Fruit fly (Drosophila melanogaster) whole organism, embryonic: ENCODE measurements around the gene CG3036.

ENCODE experiments used
- BtbVII ChIP-seq: fragments of 200-800 bp; sonication (Bioruptor generic); optimal IDR thresholded peaks from 3 replicates; lab custom pipeline; 2017; ENCODE audit warnings: missing biosample characterization, mild to moderate bottlenecking, missing genetic modification characterization
- CG10267 ChIP-seq: fragments of 200-800 bp; sonication (Bioruptor generic); optimal IDR thresholded peaks from 2 replicates; lab custom pipeline; 2018; ENCODE audit warnings: missing biosample characterization, mild to moderate bottlenecking, missing genetic modification characterization, moderate library complexity
- CG10274 ChIP-seq: fragments of 200-800 bp; sonication (Bioruptor generic); optimal IDR thresholded peaks from 3 replicates; lab custom pipeline; 2017; ENCODE audit warnings: missing biosample characterization, mild to moderate bottlenecking, missing genetic modification characterization
- CG11456 ChIP-seq: fragments of 200-800 bp; sonication (Bioruptor generic); IDR thresholded peaks from 3 replicates; pipeline ENCODE4 v1.3.6; 2022; ENCODE audit warnings: missing biosample characterization, missing genetic modification characterization
- CG11504 ChIP-seq: fragments of 200-800 bp; sonication (Bioruptor generic); optimal IDR thresholded peaks from 3 replicates; lab custom pipeline; 2019; ENCODE audit warnings: missing biosample characterization, mild to moderate bottlenecking, missing genetic modification characterization, moderate library complexity
- CG13624 ChIP-seq: fragments of 200-800 bp; sonication (Bioruptor generic); optimal IDR thresholded peaks from 2 replicates; lab custom pipeline; 2016; ENCODE audit warnings: missing biosample characterization, missing genetic modification characterization
- CG17328 ChIP-seq: fragments of 200-800 bp; sonication (Bioruptor generic); IDR thresholded peaks from 2 replicates; pipeline ENCODE4 v1.3.6; 2022; ENCODE audit warnings: missing biosample characterization, missing genetic modification characterization
- CG18011 ChIP-seq: fragments of 200-800 bp; sonication (Bioruptor generic); optimal IDR thresholded peaks from 2 replicates; lab custom pipeline; 2017; ENCODE audit warnings: missing biosample characterization, missing genetic modification characterization, mild to moderate bottlenecking, moderate library complexity, missing genotype
- CG18476 ChIP-seq: fragments of 200-800 bp; sonication (Bioruptor generic); optimal IDR thresholded peaks from 2 replicates; lab custom pipeline; 2016; ENCODE audit warnings: missing biosample characterization, mild to moderate bottlenecking, missing genetic modification characterization
- CG2116 ChIP-seq: fragments of 200-800 bp; sonication (Bioruptor generic); optimal IDR thresholded peaks from 3 replicates; lab custom pipeline; 2018; ENCODE audit warnings: missing biosample characterization, mild to moderate bottlenecking, missing genetic modification characterization
- CG2678 ChIP-seq: fragments of 200-800 bp; sonication (Bioruptor generic); optimal IDR thresholded peaks from 3 replicates; lab custom pipeline; 2019; ENCODE audit warnings: missing biosample characterization, mild to moderate bottlenecking, missing genetic modification characterization, moderate library complexity
- CG2875 ChIP-seq: fragments of 200-800 bp; sonication (Bioruptor generic); optimal IDR thresholded peaks from 2 replicates; lab custom pipeline; 2017; ENCODE audit warnings: missing biosample characterization, mild to moderate bottlenecking, missing genetic modification characterization, missing genetic modification reagents
- CG30403 ChIP-seq: fragments of 200-800 bp; sonication (Bioruptor generic); optimal IDR thresholded peaks from 3 replicates; lab custom pipeline; 2016; ENCODE audit warnings: missing biosample characterization, missing genetic modification characterization
- CG4360 ChIP-seq: fragments of 200-800 bp; sonication (Bioruptor generic); IDR thresholded peaks from 2 replicates; pipeline ENCODE4 v1.3.6; 2022; ENCODE audit warnings: missing biosample characterization, missing genetic modification characterization
- CG4424 ChIP-seq: fragments of 200-800 bp; sonication (Bioruptor generic); optimal IDR thresholded peaks from 3 replicates; lab custom pipeline; 2016; ENCODE audit warnings: missing biosample characterization, missing genetic modification characterization
- CG6175 ChIP-seq: fragments of 200-800 bp; sonication (Bioruptor generic); IDR thresholded peaks from 3 replicates; pipeline ENCODE4 v1.3.6; 2022; ENCODE audit warnings: missing biosample characterization, missing genetic modification characterization
- CG8089 ChIP-seq: fragments of 200-800 bp; sonication (Bioruptor generic); optimal IDR thresholded peaks from 3 replicates; lab custom pipeline; 2016; ENCODE audit warnings: missing biosample characterization, missing genetic modification characterization
- Dip3 ChIP-seq: fragments of 200-800 bp; sonication (Bioruptor generic); optimal IDR thresholded peaks from 3 replicates; lab custom pipeline; 2016; ENCODE audit warnings: missing biosample characterization, missing genetic modification characterization
- Fer1 ChIP-seq: fragments of 200-800 bp; sonication (Bioruptor generic); optimal IDR thresholded peaks from 2 replicates; lab custom pipeline; 2017; ENCODE audit warnings: missing biosample characterization, mild to moderate bottlenecking, missing genetic modification characterization
- HHEX ChIP-seq: fragments of 200-800 bp; sonication (Bioruptor generic); optimal IDR thresholded peaks from 3 replicates; lab custom pipeline; 2017; ENCODE audit warnings: missing biosample characterization, mild to moderate bottlenecking, missing genetic modification characterization, missing genetic modification reagents
- Hey ChIP-seq: fragments of 200-800 bp; sonication (Bioruptor generic); optimal IDR thresholded peaks from 3 replicates; lab custom pipeline; 2018; ENCODE audit warnings: missing biosample characterization, mild to moderate bottlenecking, missing genetic modification characterization
- HmgD ChIP-seq: fragments of 200-800 bp; sonication (Bioruptor generic); optimal IDR thresholded peaks from 3 replicates; lab custom pipeline; 2016; ENCODE audit warnings: missing biosample characterization, missing genetic modification characterization
- NFAT ChIP-seq: fragments of 200-800 bp; sonication (Bioruptor generic); IDR thresholded peaks from 2 replicates; pipeline ENCODE4 v1.3.6; 2022; ENCODE audit warnings: missing biosample characterization, missing genetic modification characterization
- Opbp ChIP-seq: fragments of 200-800 bp; sonication (Bioruptor generic); IDR thresholded peaks from 3 replicates; pipeline ENCODE4 v1.3.6; 2022; ENCODE audit warnings: missing biosample characterization, missing genetic modification characterization; ENCODE audit not compliant: partially characterized antibody
- Sin3A ChIP-seq: fragments of >200 bp; optimal IDR thresholded peaks from 2 replicates; lab custom pipeline; 2018
- Spps ChIP-seq: fragments of 200-800 bp; sonication (Bioruptor generic); optimal IDR thresholded peaks from 2 replicates; lab custom pipeline; 2018; ENCODE audit warnings: missing biosample characterization, mild to moderate bottlenecking, missing genetic modification characterization
- Trl ChIP-seq, 3 experiments: fragments of >200 bp in 2 of 3; fragments of 200-800 bp in 1 of 3; sonication (Bioruptor generic) in 1 of 3; optimal IDR thresholded peaks; 2 replicates in 1 of 3; 3 replicates in 2 of 3; lab custom pipeline; 2016 to 2017; ENCODE audit warnings: missing biosample characterization in 1 of 3, missing genetic modification characterization in 1 of 3
- Usf ChIP-seq: fragments of 200-800 bp; sonication (Bioruptor generic); optimal IDR thresholded peaks from 2 replicates; lab custom pipeline; 2017; ENCODE audit warnings: missing genotype, missing biosample characterization, missing genetic modification characterization
- ab ChIP-seq: fragments of 200-800 bp; sonication (Bioruptor generic); optimal IDR thresholded peaks from 2 replicates; lab custom pipeline; 2016; ENCODE audit warnings: missing biosample characterization, missing genetic modification characterization
- al ChIP-seq: fragments of 200-800 bp; sonication (Bioruptor generic); IDR thresholded peaks from 2 replicates; pipeline ENCODE4 v1.3.6; 2022; ENCODE audit warnings: missing biosample characterization, missing genetic modification characterization
- ara ChIP-seq: fragments of 200-800 bp; sonication (Bioruptor generic); IDR thresholded peaks from 2 replicates; pipeline ENCODE4 v1.3.6; 2022; ENCODE audit warnings: missing biosample characterization, missing genetic modification characterization
- ase ChIP-seq: fragments of 200-800 bp; sonication (Bioruptor generic); IDR thresholded peaks from 3 replicates; pipeline ENCODE4 v1.3.6; 2022; ENCODE audit warnings: missing biosample characterization, missing genetic modification characterization
- ato ChIP-seq: fragments of 200-800 bp; sonication (Bioruptor generic); IDR thresholded peaks from 2 replicates; pipeline ENCODE4 v1.3.6; 2022; ENCODE audit warnings: missing biosample characterization, missing genetic modification characterization; ENCODE audit not compliant: partially characterized antibody
- bbx ChIP-seq: fragments of 200-800 bp; sonication (Bioruptor generic); IDR thresholded peaks from 2 replicates; pipeline ENCODE4 v1.3.6; 2022; ENCODE audit warnings: missing biosample characterization, missing genetic modification characterization; ENCODE audit not compliant: partially characterized antibody
- grau ChIP-seq: fragments of 200-800 bp; optimal IDR thresholded peaks from 3 replicates; lab custom pipeline; 2019; ENCODE audit warnings: missing biosample characterization, mild to moderate bottlenecking, missing genetic modification characterization, moderate library complexity
- ham ChIP-seq: fragments of 200-800 bp; sonication (Bioruptor generic); IDR thresholded peaks from 2 replicates; pipeline ENCODE4 v1.3.6; 2022; ENCODE audit warnings: missing biosample characterization, missing genetic modification characterization
- klu ChIP-seq: fragments of 200-800 bp; sonication (Bioruptor generic); IDR thresholded peaks from 2 replicates; pipeline ENCODE4 v1.3.6; 2022; ENCODE audit warnings: missing biosample characterization, missing genetic modification characterization
- lola ChIP-seq, 3 experiments: fragments of >200 bp in 2 of 3; fragments of 200-800 bp in 1 of 3; sonication (Bioruptor generic) in 1 of 3; optimal IDR thresholded peaks; 2 replicates each; lab custom pipeline; 2017 to 2019; ENCODE audit warnings: missing biosample characterization in 3 of 3, missing genetic modification characterization in 3 of 3, mild to moderate bottlenecking in 1 of 3, moderate library complexity in 1 of 3
- nerfin-1 ChIP-seq: fragments of 200-800 bp; sonication (Bioruptor generic); optimal IDR thresholded peaks from 3 replicates; lab custom pipeline; 2019; ENCODE audit warnings: missing biosample characterization, mild to moderate bottlenecking, missing genetic modification characterization, moderate library complexity
- p53 ChIP-seq: fragments of 200-800 bp; sonication (Bioruptor generic); optimal IDR thresholded peaks from 2 replicates; lab custom pipeline; 2016; ENCODE audit warnings: missing biosample characterization, missing genetic modification characterization
- pfk ChIP-seq: fragments of 200-800 bp; sonication (Bioruptor generic); optimal IDR thresholded peaks from 2 replicates; lab custom pipeline; 2018; ENCODE audit warnings: missing biosample characterization, mild to moderate bottlenecking, missing genetic modification characterization, moderate library complexity
- pita ChIP-seq: fragments of 200-800 bp; sonication (Bioruptor generic); optimal IDR thresholded peaks from 2 replicates; lab custom pipeline; 2017; ENCODE audit warnings: missing biosample characterization, mild to moderate bottlenecking, missing genetic modification characterization
- pros ChIP-seq: fragments of 200-800 bp; sonication (Bioruptor generic); optimal IDR thresholded peaks from 3 replicates; lab custom pipeline; 2019; ENCODE audit warnings: missing biosample characterization, mild to moderate bottlenecking, missing genetic modification characterization, moderate library complexity
- pum ChIP-seq: fragments of 200-800 bp; sonication (Bioruptor generic); optimal IDR thresholded peaks from 2 replicates; lab custom pipeline; 2016; ENCODE audit warnings: missing biosample characterization, missing genetic modification characterization
- ranshi ChIP-seq: fragments of 200-800 bp; sonication (Bioruptor generic); IDR thresholded peaks from 2 replicates; pipeline ENCODE4 v1.3.6; 2022; ENCODE audit warnings: missing biosample characterization, missing genetic modification characterization
- repo ChIP-seq: fragments of 200-800 bp; sonication (Bioruptor generic); optimal IDR thresholded peaks from 2 replicates; lab custom pipeline; 2016; ENCODE audit warnings: missing biosample characterization, missing genetic modification characterization
- sna ChIP-seq: fragments of 200-800 bp; sonication (Bioruptor generic); IDR thresholded peaks from 2 replicates; pipeline ENCODE4 v1.3.6; 2022; ENCODE audit warnings: missing biosample characterization, missing genetic modification characterization; ENCODE audit not compliant: partially characterized antibody
- stc ChIP-seq: fragments of 200-800 bp; sonication (Bioruptor generic); IDR thresholded peaks from 2 replicates; pipeline ENCODE4 v1.3.6; 2022; ENCODE audit warnings: missing biosample characterization, missing genetic modification characterization
- trh ChIP-seq: fragments of 200-800 bp; sonication (Bioruptor generic); optimal IDR thresholded peaks from 2 replicates; lab custom pipeline; 2016; ENCODE audit warnings: missing biosample characterization, missing genetic modification characterization
- vnd ChIP-seq: fragments of 200-800 bp; sonication (Bioruptor generic); IDR thresholded peaks from 3 replicates; pipeline ENCODE4 v1.3.6; 2022; ENCODE audit warnings: missing biosample characterization, missing genetic modification characterization; ENCODE audit not compliant: partially characterized antibody

Gene CG3036

DNA sequence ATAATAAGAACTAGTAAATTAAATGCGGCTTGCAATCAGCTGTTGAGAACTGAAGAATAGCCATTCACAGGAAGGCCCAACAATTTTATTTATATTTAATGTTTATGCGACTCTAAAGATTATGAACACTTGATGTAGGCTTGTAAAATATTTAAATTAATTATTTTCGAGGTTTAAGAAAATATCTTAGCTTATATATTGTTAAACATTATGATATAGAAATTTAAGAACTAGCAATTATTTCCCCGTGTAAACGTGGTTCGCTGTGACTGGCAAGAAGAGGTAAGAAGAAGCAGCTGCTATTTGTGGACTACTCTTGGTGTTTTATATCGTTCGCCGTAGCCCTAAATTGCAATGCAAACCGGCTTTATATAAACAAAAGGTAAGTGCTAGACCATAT, 53.4 kb downstream of the CG3036 start, which contains the start of the genes mRpL24 and betaggt-I (continued):
- TF ChIP-seq CG4360 (GFP tag; lab: Robert Waterston, UW) (peak; percentile 76), CG18476 (peak; percentile 92), CG13624 (GFP tag; lab: Kevin White, UChicago) (peak; percentile 64), pita (GFP tag; lab: Kevin White, UChicago) (no peak), stc (GFP tag; lab: Robert Waterston, UW) (peak; percentile 97), trh (GFP tag; lab: Kevin White, UChicago) (peak; percentile 89), repo (GFP tag; lab: Kevin White, UChicago) (peak; percentile 12), ham (peak; percentile 88), ranshi (GFP tag; lab: Robert Waterston, UW) (peak; percentile 97), CG18011 (GFP tag; lab: Kevin White, UChicago) (peak; percentile 85), CG6175 (peak; percentile 92), Trl (optimal IDR thresholded peaks at IDR 0.05; lab: Kevin White, UChicago) (no peak), Trl (GFP tag; optimal IDR thresholded peaks at IDR 0.05; lab: Kevin White, UChicago) (peak; percentile 74), HmgD (GFP tag; lab: Kevin White, UChicago) (no peak), ato (GFP tag; lab: Robert Waterston, UW) (no peak), bbx (GFP tag; lab: Robert Waterston, UW) (no peak), ara (GFP tag; lab: Robert Waterston, UW) (peak; percentile 97), pfk (GFP tag; lab: Kevin White, UChicago) (peak; percentile 44), vnd (GFP tag; lab: Robert Waterston, UW) (no peak), pros (GFP tag; lab: Kevin White, UChicago) (peak; percentile 29), HHEX (GFP tag; lab: Kevin White, UChicago) (peak; percentile 92), BtbVII (GFP tag; lab: Kevin White, UChicago) (peak; percentile 92), CG11504 (peak; percentile 95), nerfin-1 (tag; lab: Kevin White, UChicago) (peak; percentile 95), CG30403 (GFP tag; lab: Kevin White, UChicago) (peak; percentile 98), Spps (peak; percentile 94), NFAT (GFP tag; lab: Robert Waterston, UW) (peak; percentile 96), sna (0 out of 2 replicates have a peak, but pooled peaks have one; percentile 19), ab (GFP tag; lab: Kevin White, UChicago) (peak; percentile 35), Dip3 (GFP tag; lab: Kevin White, UChicago) (peak; percentile 89), CG2678 (peak; percentile 98), CG10274 (GFP tag; lab: Kevin White, UChicago) (peak; percentile 71), pum (peak; percentile 80), lola (GFP tag; optimal IDR thresholded peaks at IDR 0.05; lab: Kevin White, UChicago) (peak in 1 of 3 experiments; percentile 96), CG4424 (peak; percentile 95), Usf (peak; percentile 91), p53 (GFP tag; lab: Kevin White, UChicago) (no peak), CG17328 (GFP tag; lab: Robert Waterston, UW) (peak; percentile 98), CG10267 (tag; lab: Kevin White, UChicago) (peak; percentile 92), Opbp (GFP tag; lab: Robert Waterston, UW) (no peak), grau (tag; lab: Kevin White, UChicago) (peak; percentile 97), Hey (tag; lab: Kevin White, UChicago) (peak; percentile 70), CG2875 (GFP tag; lab: Kevin White, UChicago) (peak; percentile 80), Sin3A (lab: Kevin White, UChicago) (peak; percentile 1), CG2116 (GFP tag; lab: Kevin White, UChicago) (peak; percentile 85), CG8089 (GFP tag; lab: Kevin White, UChicago) (peak; percentile 55), CG11456 (GFP tag; lab: Robert Waterston, UW) (peak; percentile 94), klu (peak; percentile 90), al (GFP tag; lab: Robert Waterston, UW) (peak; percentile 95), ase (GFP tag; lab: Robert Waterston, UW) (peak; percentile 97), Fer1 (GFP tag; lab: Kevin White, UChicago) (peak; percentile 96)
